Worm (Caenorhabditis elegans): ENCODE measurements around the gene C05E11.6.

C05E11.6 gene

DNA sequence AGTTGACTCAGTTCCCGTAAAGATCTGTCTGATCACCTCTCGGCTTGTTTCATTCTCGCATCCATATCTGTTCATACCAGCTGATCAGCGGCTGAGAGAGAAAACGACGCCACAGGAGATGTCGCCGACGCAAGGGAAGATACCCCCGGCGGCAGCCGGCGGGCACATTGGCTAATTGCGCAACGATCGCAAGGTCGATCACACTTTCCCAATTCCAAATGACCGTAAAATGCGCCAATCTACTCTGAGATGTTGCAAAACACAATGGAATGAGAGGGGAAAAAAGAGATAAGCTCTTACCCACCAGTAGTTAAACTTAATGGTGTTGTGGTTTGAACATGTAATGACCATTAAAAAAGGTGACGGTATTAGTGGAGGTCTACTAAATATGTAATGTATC is 11.0 kb upstream of the C05E11.6 start (continued):
- TF ChIP-seq nhr-237 (tag; optimal IDR thresholded peaks at IDR 0.05) (no peak), elt-2 (tag; optimal IDR thresholded peaks at IDR 0.05) (no peak), fkh-10 (GFP tag; optimal IDR thresholded peaks at IDR 0.05) (no peak), pax-3 (tag; optimal IDR thresholded peaks at IDR 0.05) (no peak), pqm-1 (tag; optimal IDR thresholded peaks at IDR 0.05) (no peak), ztf-11 (tag; optimal IDR thresholded peaks at IDR 0.05) (no peak), ztf-4 (tag; optimal IDR thresholded peaks at IDR 0.05) (no peak), zip-4 (GFP tag; optimal IDR thresholded peaks at IDR 0.05) (no peak), mab-9 (GFP tag; IDR thresholded peaks at IDR 0.05) (no peak), mef-2 (tag; optimal IDR thresholded peaks at IDR 0.05) (no peak), hlh-4 (tag; optimal IDR thresholded peaks at IDR 0.05) (no peak), lir-3 (tag; optimal IDR thresholded peaks at IDR 0.05; ENCODE audit: poor library complexity) (no peak), hlh-17 (GFP tag; optimal IDR thresholded peaks at IDR 0.05; ENCODE audit: borderline replicate concordance) (no peak), tbx-2 (tag; optimal IDR thresholded peaks at IDR 0.05) (no peak), dpl-1 (GFP tag; optimal IDR thresholded peaks at IDR 0.05) (peak in 1 of 3 experiments; percentile 3), nhr-28 (tag; optimal IDR thresholded peaks at IDR 0.05) (no peak), nhr-90 (tag; optimal IDR thresholded peaks at IDR 0.05; ENCODE audit: poor library complexity) (peak; percentile 44), ets-5 (GFP tag; IDR thresholded peaks at IDR 0.05) (no peak), snpc-4 (tag; optimal IDR thresholded peaks at IDR 0.05) (no peak), aly-2 (tag; optimal IDR thresholded peaks at IDR 0.05) (no peak), lsy-2 (tag; optimal IDR thresholded peaks at IDR 0.05) (peak in 1 of 2 experiments; percentile 30), sup-37 (GFP tag; optimal IDR thresholded peaks at IDR 0.05) (no peak), isw-1 (GFP tag; IDR thresholded peaks at IDR 0.05) (no peak), unc-130 (tag; optimal IDR thresholded peaks at IDR 0.05) (peak; percentile 65), jun-1 (tag; optimal IDR thresholded peaks at IDR 0.05) (no peak), nhr-84 (tag; optimal IDR thresholded peaks at IDR 0.05) (no peak), elt-3 (tag; optimal IDR thresholded peaks at IDR 0.05) (peak; percentile 6 to 74 (median 33)), unc-30 (tag; optimal IDR thresholded peaks at IDR 0.05) (no peak), fos-1 (tag; optimal IDR thresholded peaks at IDR 0.05) (no peak), efl-3 (GFP tag; optimal IDR thresholded peaks at IDR 0.05) (no peak)

DNA sequence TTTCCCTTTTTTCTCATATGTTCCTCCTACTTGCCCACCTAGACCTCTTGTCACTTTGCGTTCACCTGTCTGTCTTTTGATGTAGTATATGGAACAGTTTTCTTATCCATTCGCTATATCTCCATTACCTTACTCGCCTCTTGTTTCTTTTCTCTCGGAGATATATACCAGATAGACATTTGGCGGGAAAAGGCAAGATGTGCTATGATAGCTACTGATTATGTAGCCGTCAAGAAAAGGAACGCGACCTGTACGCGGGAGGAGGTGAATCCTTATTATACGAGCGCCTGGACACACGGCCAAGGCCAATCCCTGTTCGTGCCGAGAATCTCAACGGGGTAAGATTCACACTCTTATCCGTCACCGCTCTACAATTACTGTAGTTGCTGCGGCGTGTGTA is 8.9 kb upstream of the C05E11.6 start:
- no peak for TF ChIP-seq dsc-1 (tag; optimal IDR thresholded peaks at IDR 0.05)
- TF ChIP-seq lin-14 (GFP tag; optimal IDR thresholded peaks at IDR 0.05), result no peak
- TF ChIP-seq vab-15 (tag; optimal IDR thresholded peaks at IDR 0.05), result no peak
- TF ChIP-seq egl-27 (tag; optimal IDR thresholded peaks at IDR 0.05), result no peak
- TF ChIP-seq skn-1 (tag; optimal IDR thresholded peaks at IDR 0.05), result no peak
- TF ChIP-seq fkh-8 (tag; optimal IDR thresholded peaks at IDR 0.05), result no peak
- no peak for TF ChIP-seq nhr-47 (tag; optimal IDR thresholded peaks at IDR 0.05)
- no peak for TF ChIP-seq unc-30 (tag; optimal IDR thresholded peaks at IDR 0.05)
- TF ChIP-seq C34B4.2 (tag; optimal IDR thresholded peaks at IDR 0.05), result no peak
- TF ChIP-seq lin-15B (tag; optimal IDR thresholded peaks at IDR 0.05), result no peak
- TF ChIP-seq ceh-63 (GFP tag; optimal IDR thresholded peaks at IDR 0.05), result no peak
- no peak for TF ChIP-seq irx-1 (tag; optimal IDR thresholded peaks at IDR 0.05)
- TF ChIP-seq ceh-82 (tag; optimal IDR thresholded peaks at IDR 0.05), result no peak
- TF ChIP-seq snu-23 (GFP tag; optimal IDR thresholded peaks at IDR 0.05), result no peak
- TF ChIP-seq pqm-1 (tag; optimal IDR thresholded peaks at IDR 0.05), result no peak
- TF ChIP-seq tlp-1 (tag; optimal IDR thresholded peaks at IDR 0.05), result no peak
- no peak for TF ChIP-seq rnt-1 (tag; optimal IDR thresholded peaks at IDR 0.05)
- TF ChIP-seq ztf-11 (tag; optimal IDR thresholded peaks at IDR 0.05), result no peak
- TF ChIP-seq ceh-90 (tag; optimal IDR thresholded peaks at IDR 0.05), result no peak
- TF ChIP-seq nhr-76 (tag; optimal IDR thresholded peaks at IDR 0.05), result no peak
